Worm (Caenorhabditis elegans) whole organism, young adult: ENCODE measurements around the gene E02H1.5.

Experiments
- B0261.1 ChIP-seq: sonication (generic microtip); optimal IDR thresholded peaks from 2 replicates; lab custom pipeline; 2016; ENCODE audit warnings: mild to moderate bottlenecking, missing genetic modification characterization, moderate library complexity, missing compliant biosample characterization
- C06A6.2 ChIP-seq: fragments of 200-800 bp; sonication (Bioruptor generic); conservative IDR thresholded peaks from 2 replicates; pipeline ENCODE4 v1.3.6; 2022; ENCODE audit warnings: missing genetic modification characterization, missing compliant biosample characterization
- C17E4.6 ChIP-seq: fragments of 200-800 bp; sonication (Bioruptor generic); IDR thresholded peaks from 2 replicates; pipeline ENCODE4 v1.3.6; 2022; ENCODE audit warnings: missing genetic modification reagents, missing genetic modification characterization, missing compliant biosample characterization
- F33H1.4 ChIP-seq: fragments of 200-800 bp; sonication (Bioruptor generic); IDR thresholded peaks from 2 replicates; pipeline ENCODE4 v1.3.6; 2022; ENCODE audit warnings: missing genetic modification reagents, missing genetic modification characterization, missing compliant biosample characterization
- F49E8.2 ChIP-seq: sonication (generic microtip); optimal IDR thresholded peaks from 3 replicates; lab custom pipeline; 2017; ENCODE audit warnings: missing genetic modification characterization, mild to moderate bottlenecking, missing compliant biosample characterization, antibody characterized with exemption, moderate library complexity; ENCODE audit not compliant: insufficient read depth
- T07F8.4 ChIP-seq: sonication (generic microtip); optimal IDR thresholded peaks from 2 replicates; lab custom pipeline; 2016; ENCODE audit warnings: mild to moderate bottlenecking, missing genetic modification characterization, moderate library complexity, missing compliant biosample characterization
- T26A5.8 ChIP-seq: sonication (generic microtip); optimal IDR thresholded peaks from 2 replicates; lab custom pipeline; 2016; ENCODE audit warnings: missing genetic modification characterization, missing compliant biosample characterization
- Y56A3A.18 ChIP-seq: fragments of 200-800 bp; sonication (Bioruptor generic); IDR thresholded peaks from 2 replicates; pipeline ENCODE4 v1.3.6; 2022; ENCODE audit warnings: missing genetic modification reagents, missing genetic modification characterization, missing compliant biosample characterization
- ama-1 ChIP-seq, 3 experiments: fragments of 150-350 bp in 1 of 3; sonication (generic microtip) in 2 of 3; optimal IDR thresholded peaks; 2 replicates each; lab custom pipeline; 2014 to 2018; ENCODE audit warnings: missing biosample characterization in 2 of 3, missing genetic modification characterization in 2 of 3, missing genetic modification reagents in 2 of 3
- aptf-2 ChIP-seq: fragments of 200-800 bp; sonication (Bioruptor generic); conservative IDR thresholded peaks from 2 replicates; pipeline ENCODE4 v1.3.6; 2022; ENCODE audit warnings: missing genetic modification reagents, missing genetic modification characterization, missing compliant biosample characterization
- atf-7 ChIP-seq: sonication (generic microtip); optimal IDR thresholded peaks from 2 replicates; lab custom pipeline; 2017; ENCODE audit warnings: mild to moderate bottlenecking, missing genetic modification characterization, missing compliant biosample characterization
- athp-1 ChIP-seq: sonication (generic microtip); optimal IDR thresholded peaks from 2 replicates; lab custom pipeline; 2017; ENCODE audit warnings: mild to moderate bottlenecking, missing genetic modification characterization, missing compliant biosample characterization
- attf-6 ChIP-seq: fragments of 200-800 bp; sonication (Bioruptor generic); IDR thresholded peaks from 2 replicates; pipeline ENCODE4 v1.3.6; 2022; ENCODE audit warnings: missing genetic modification reagents, missing genetic modification characterization, missing compliant biosample characterization
- bed-1 ChIP-seq: fragments of 200-800 bp; sonication (Bioruptor generic); IDR thresholded peaks from 2 replicates; pipeline ENCODE4 v1.3.6; 2022; ENCODE audit warnings: missing genetic modification reagents, missing genetic modification characterization, missing compliant biosample characterization
- bed-2 ChIP-seq: fragments of 200-800 bp; sonication (Bioruptor generic); IDR thresholded peaks from 2 replicates; pipeline ENCODE4 v1.3.6; 2022; ENCODE audit warnings: missing genetic modification reagents, missing genetic modification characterization, missing compliant biosample characterization
- cebp-1 ChIP-seq, 2 experiments: fragments of 200-800 bp in 1 of 2; sonication (Bioruptor generic) in 1 of 2; sonication (generic microtip) in 1 of 2; IDR thresholded peaks in 1 of 2; optimal IDR thresholded peaks in 1 of 2; 2 replicates each; pipeline versions ENCODE4 v1.3.6 to Lab custom; 2017 to 2022; ENCODE audit warnings: missing compliant biosample characterization in 2 of 2, missing genetic modification characterization in 2 of 2, mild to moderate bottlenecking in 1 of 2, missing genetic modification reagents in 1 of 2, moderate library complexity in 1 of 2
- ceh-27 ChIP-seq: fragments of 200-800 bp; sonication (Bioruptor generic); optimal IDR thresholded peaks from 2 replicates; lab custom pipeline; 2018; ENCODE audit warnings: mild to moderate bottlenecking, missing genetic modification characterization, moderate library complexity, missing compliant biosample characterization
- ceh-58 ChIP-seq: fragments of 200-800 bp; sonication (Bioruptor generic); IDR thresholded peaks from 2 replicates; pipeline ENCODE4 v1.3.6; 2022; ENCODE audit warnings: missing genetic modification characterization, missing compliant biosample characterization
- chd-7 ChIP-seq: sonication (generic microtip); optimal IDR thresholded peaks from 2 replicates; lab custom pipeline; 2016; ENCODE audit warnings: mild to moderate bottlenecking, missing genetic modification characterization, moderate library complexity, missing compliant biosample characterization
- dpff-1 ChIP-seq: sonication (generic microtip); optimal IDR thresholded peaks from 2 replicates; lab custom pipeline; 2017; ENCODE audit warnings: mild to moderate bottlenecking, missing genetic modification characterization, missing compliant biosample characterization
- egl-18 ChIP-seq: fragments of 200-800 bp; sonication (Bioruptor generic); IDR thresholded peaks from 2 replicates; pipeline ENCODE4 v1.3.6; 2022; ENCODE audit warnings: missing genetic modification reagents, missing genetic modification characterization, missing compliant biosample characterization
- gei-17 ChIP-seq: fragments of 200-800 bp; sonication (Bioruptor generic); optimal IDR thresholded peaks from 2 replicates; lab custom pipeline; 2018; ENCODE audit warnings: mild to moderate bottlenecking, missing genetic modification characterization, missing compliant biosample characterization
- hmg-20 ChIP-seq: fragments of 200-800 bp; sonication (Bioruptor generic); IDR thresholded peaks from 2 replicates; pipeline ENCODE4 v1.3.6; 2022; ENCODE audit warnings: missing genetic modification reagents, missing genetic modification characterization, missing compliant biosample characterization
- lag-1 ChIP-seq: fragments of 200-800 bp; sonication (Bioruptor generic); IDR thresholded peaks from 2 replicates; pipeline ENCODE4 v1.3.6; 2022; ENCODE audit warnings: missing genetic modification reagents, missing genetic modification characterization, missing compliant biosample characterization
- lsl-1 ChIP-seq: fragments of 200-800 bp; sonication (Bioruptor generic); optimal IDR thresholded peaks from 2 replicates; lab custom pipeline; 2018; ENCODE audit warnings: mild to moderate bottlenecking, missing genetic modification characterization, moderate library complexity, missing compliant biosample characterization
- madf-6 ChIP-seq: fragments of 200-800 bp; sonication (Bioruptor generic); IDR thresholded peaks from 2 replicates; pipeline ENCODE4 v1.3.6; 2022; ENCODE audit warnings: missing genetic modification reagents, missing genetic modification characterization, missing compliant biosample characterization
- mxl-1 ChIP-seq: sonication (generic microtip); optimal IDR thresholded peaks from 2 replicates; lab custom pipeline; 2016; ENCODE audit warnings: missing genetic modification characterization, missing compliant biosample characterization
- nhr-27 ChIP-seq: fragments of 200-800 bp; sonication (Bioruptor generic); optimal IDR thresholded peaks from 2 replicates; lab custom pipeline; 2018; ENCODE audit warnings: mild to moderate bottlenecking, missing genetic modification characterization, moderate library complexity, missing compliant biosample characterization
- nhr-90 ChIP-seq: sonication (generic microtip); optimal IDR thresholded peaks from 2 replicates; lab custom pipeline; 2016; ENCODE audit warnings: missing genotype, mild to moderate bottlenecking, missing genetic modification characterization, missing compliant biosample characterization
- pbrm-1 ChIP-seq: fragments of 200-800 bp; sonication (Bioruptor generic); IDR thresholded peaks from 2 replicates; pipeline ENCODE4 v1.3.6; 2022; ENCODE audit warnings: missing genetic modification reagents, missing genetic modification characterization, missing compliant biosample characterization
- rcor-1 ChIP-seq: fragments of 200-800 bp; sonication (Bioruptor generic); IDR thresholded peaks from 2 replicates; pipeline ENCODE4 v1.3.6; 2022; ENCODE audit warnings: missing genetic modification reagents, missing genetic modification characterization, missing compliant biosample characterization
- rec-8 ChIP-seq, 2 experiments: sonication (generic microtip); optimal IDR thresholded peaks; 2 replicates each; lab custom pipeline; 2016; ENCODE audit warnings: mild to moderate bottlenecking in 2 of 2, missing genetic modification characterization in 2 of 2, missing genetic modification reagents in 2 of 2, missing genotype in 2 of 2, missing biosample characterization in 1 of 2, missing compliant biosample characterization in 1 of 2, moderate library complexity in 1 of 2
- sptf-2 ChIP-seq: fragments of 200-800 bp; sonication (Bioruptor generic); optimal IDR thresholded peaks from 2 replicates; lab custom pipeline; 2018; ENCODE audit warnings: mild to moderate bottlenecking, missing genetic modification characterization, missing compliant biosample characterization
- tbp1 ChIP-seq: fragments of 200-800 bp; sonication (Bioruptor generic); optimal IDR thresholded peaks from 2 replicates; lab custom pipeline; 2018; ENCODE audit warnings: mild to moderate bottlenecking, missing genetic modification characterization, missing compliant biosample characterization
- unc-130 ChIP-seq: sonication (generic microtip); optimal IDR thresholded peaks from 2 replicates; lab custom pipeline; 2016; ENCODE audit warnings: missing genetic modification reagents, missing genetic modification characterization, missing compliant biosample characterization
- unc-62 ChIP-seq: fragments of 150-350 bp; optimal IDR thresholded peaks from 2 replicates; lab custom pipeline; 2014; ENCODE audit warnings: missing biosample characterization, missing genetic modification reagents, missing genetic modification characterization
- zfh-2 ChIP-seq: fragments of 200-800 bp; sonication (Bioruptor generic); conservative IDR thresholded peaks from 2 replicates; pipeline ENCODE4 v1.3.6; 2022; ENCODE audit warnings: missing genetic modification reagents, missing genetic modification characterization, missing compliant biosample characterization
- zim-3 ChIP-seq: sonication (generic microtip); optimal IDR thresholded peaks from 2 replicates; lab custom pipeline; 2017; ENCODE audit warnings: mild to moderate bottlenecking, missing genetic modification characterization, moderate library complexity, missing compliant biosample characterization
- ztf-22 ChIP-seq: fragments of 200-800 bp; sonication (Bioruptor generic); optimal IDR thresholded peaks from 2 replicates; lab custom pipeline; 2018; ENCODE audit warnings: mild to moderate bottlenecking, missing genetic modification characterization, moderate library complexity, missing compliant biosample characterization

The E02H1.5 gene

DNA sequence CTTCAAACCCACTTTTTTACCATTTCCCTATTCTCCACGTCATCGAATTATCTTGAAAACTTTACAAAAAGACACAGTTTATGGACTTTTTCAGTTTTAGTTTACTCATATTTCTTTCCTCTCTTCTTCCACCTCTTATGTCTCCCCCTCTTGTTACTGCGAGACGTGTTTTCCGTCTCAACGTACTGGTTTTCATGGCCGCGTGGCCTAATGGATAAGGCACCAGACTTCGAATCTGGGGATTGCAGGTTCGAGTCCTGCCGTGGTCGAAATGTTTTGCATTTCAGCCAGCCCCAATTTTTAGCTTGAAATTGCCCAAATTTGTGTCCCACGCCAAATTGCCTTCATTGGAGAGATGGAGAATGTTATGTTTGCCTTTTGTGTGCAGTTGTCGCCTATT, 29.0 kb upstream of the E02H1.5 start (continued):
- TF ChIP-seq ztf-22 (GFP tag; lab: Kevin White, UChicago) (no peak), rec-8 (tag; optimal IDR thresholded peaks at IDR 0.05; lab: Kevin White, UChicago) (peak; percentile 64 to 90), cebp-1 (GFP tag; IDR thresholded peaks at IDR 0.05; lab: Robert Waterston, UW) (no peak), cebp-1 (tag; optimal IDR thresholded peaks at IDR 0.05; lab: Kevin White, UChicago) (peak; percentile 73), hmg-20 (GFP tag; lab: Robert Waterston, UW) (no peak), T07F8.4 (tag; lab: Kevin White, UChicago) (peak; percentile 53), unc-130 (peak; percentile 49), F33H1.4 (GFP tag; lab: Robert Waterston, UW) (peak; percentile 46; the same call in 1 of the 2 replicates), bed-2 (GFP tag; lab: Robert Waterston, UW) (no peak), Y56A3A.18 (GFP tag; lab: Robert Waterston, UW) (peak; percentile 77; the same call in 1 of the 2 replicates), gei-17 (GFP tag; lab: Kevin White, UChicago) (no peak), aptf-2 (GFP tag; lab: Robert Waterston, UW) (0 out of 2 replicates have a peak, but pooled peaks have one; percentile 65), C17E4.6 (GFP tag; lab: Robert Waterston, UW) (peak; percentile 49; the same call in 1 of the 2 replicates)

DNA sequence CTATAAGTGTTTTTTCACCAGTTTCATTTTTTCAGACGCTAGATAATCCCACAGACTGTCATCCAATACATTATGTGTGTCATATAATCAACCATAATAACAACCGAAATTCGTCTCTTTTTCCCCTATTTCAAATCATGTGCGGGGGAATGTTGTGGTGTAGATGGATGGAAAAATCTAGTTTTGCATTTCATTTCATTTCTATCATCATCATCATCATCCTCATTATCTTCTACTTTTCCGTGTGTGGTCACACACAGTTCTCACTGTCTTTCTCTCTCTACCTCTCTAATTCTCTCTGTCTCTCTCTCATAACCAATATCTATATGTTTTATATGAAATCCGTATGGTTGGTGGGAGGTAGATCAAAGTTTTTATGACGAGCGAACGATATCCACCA, 21.6 kb upstream of the E02H1.5 start:
- TF ChIP-seq lsl-1 (GFP tag; lab: Kevin White, UChicago) (no peak), zim-3 (tag; lab: Kevin White, UChicago) (no peak), cebp-1 (GFP tag; IDR thresholded peaks at IDR 0.05; lab: Robert Waterston, UW) (no peak), cebp-1 (tag; optimal IDR thresholded peaks at IDR 0.05; lab: Kevin White, UChicago) (no peak), rec-8 (tag; optimal IDR thresholded peaks at IDR 0.05; lab: Kevin White, UChicago) (no peak), F49E8.2 (tag; lab: Kevin White, UChicago) (no peak)
- TF ChIP-seq, all 124 proteins: peak for 0

DNA sequence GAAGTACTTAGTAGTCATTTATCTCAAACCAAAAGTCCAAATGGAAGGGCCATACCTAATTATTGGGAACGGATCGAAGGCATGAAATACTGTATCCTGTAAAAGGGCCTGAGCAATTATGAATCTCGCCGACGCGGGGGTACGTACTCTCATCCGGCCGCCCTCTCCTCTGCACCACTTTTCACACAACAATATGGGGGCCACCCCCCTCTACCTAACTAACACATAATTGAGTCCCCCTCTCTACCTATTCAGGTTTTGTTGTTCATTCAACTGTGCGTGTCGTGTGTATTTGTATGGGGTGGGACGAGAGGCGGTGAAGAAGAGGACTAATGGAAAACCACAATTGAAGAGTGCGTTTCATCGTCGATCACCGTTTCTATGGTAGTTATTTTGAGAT, 20.6 kb upstream of the E02H1.5 start:
- TF ChIP-seq zfh-2 (GFP tag; lab: Robert Waterston, UW) = 0 out of 2 replicates have a peak, but pooled peaks have one; percentile 16
- no peak for TF ChIP-seq lag-1 (GFP tag; lab: Robert Waterston, UW)
- TF ChIP-seq egl-18 (GFP tag; lab: Robert Waterston, UW) = 0 out of 2 replicates have a peak, but pooled peaks have one; percentile 27
- TF ChIP-seq bed-1 (GFP tag; lab: Robert Waterston, UW) = no peak
- peak; percentile 14 for TF ChIP-seq ceh-27 (GFP tag; lab: Kevin White, UChicago)
- peak; percentile 13 for TF ChIP-seq chd-7 (tag; lab: Kevin White, UChicago)
- TF ChIP-seq C06A6.2 (GFP tag; lab: Robert Waterston, UW) = no peak

DNA sequence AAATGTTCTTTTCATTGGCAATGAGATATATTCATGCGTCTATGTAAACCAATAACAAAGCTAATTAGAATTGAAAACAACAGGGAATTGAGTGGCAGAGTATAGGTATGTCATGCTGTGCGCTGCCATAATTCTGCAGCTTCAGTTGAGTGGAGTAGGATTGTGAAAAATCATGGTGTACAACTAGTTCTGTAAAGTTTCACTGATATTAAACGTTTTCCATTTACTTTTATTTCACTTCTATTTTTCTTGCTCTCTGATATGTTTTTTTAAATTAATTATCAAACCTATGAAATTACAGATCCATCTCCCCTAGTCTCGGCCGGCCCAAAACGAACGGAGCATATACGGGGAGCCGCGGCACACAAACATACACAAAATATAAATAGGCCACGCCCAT, 19.4 kb upstream of the E02H1.5 start, which contains the start of gene exc-7:
exc-7 (plus strand) TSS at position 301 of the 400 bp plus-strand sequence.
- TF ChIP-seq pbrm-1 = no peak
- no peak for TF ChIP-seq athp-1
- TF ChIP-seq T26A5.8 (tag; lab: Kevin White, UChicago) = no peak
- no peak for TF ChIP-seq C06A6.2 (GFP tag; lab: Robert Waterston, UW)
- TF ChIP-seq ceh-58 (GFP tag; lab: Robert Waterston, UW) = no peak
- no peak for TF ChIP-seq sptf-2 (GFP tag; lab: Kevin White, UChicago)
- no peak for TF ChIP-seq madf-6 (GFP tag; lab: Robert Waterston, UW)
- no peak for TF ChIP-seq nhr-90 (tag; lab: Kevin White, UChicago)
- no peak for TF ChIP-seq rcor-1 (GFP tag; lab: Robert Waterston, UW)
- no peak for TF ChIP-seq tbp1
- no peak for TF ChIP-seq ama-1 (optimal IDR thresholded peaks at IDR 0.05; lab: Kevin White, UChicago)
- no peak for TF ChIP-seq ama-1 (GFP tag; optimal IDR thresholded peaks at IDR 0.05; lab: Kevin White, UChicago)
- no peak for TF ChIP-seq unc-62 (GFP tag; lab: Kevin White, UChicago)
- no peak for TF ChIP-seq mxl-1 (tag; lab: Kevin White, UChicago)
- TF ChIP-seq F33H1.4 (GFP tag; lab: Robert Waterston, UW) = no peak
- no peak for TF ChIP-seq nhr-27
- TF ChIP-seq atf-7 (tag; lab: Kevin White, UChicago) = no peak
- no peak for TF ChIP-seq B0261.1
- TF ChIP-seq attf-6 = no peak
- no peak for TF ChIP-seq dpff-1 (tag; lab: Kevin White, UChicago)
